Fruit fly (Drosophila melanogaster): ENCODE data around the gene CG33796.

CG33796 gene

DNA sequence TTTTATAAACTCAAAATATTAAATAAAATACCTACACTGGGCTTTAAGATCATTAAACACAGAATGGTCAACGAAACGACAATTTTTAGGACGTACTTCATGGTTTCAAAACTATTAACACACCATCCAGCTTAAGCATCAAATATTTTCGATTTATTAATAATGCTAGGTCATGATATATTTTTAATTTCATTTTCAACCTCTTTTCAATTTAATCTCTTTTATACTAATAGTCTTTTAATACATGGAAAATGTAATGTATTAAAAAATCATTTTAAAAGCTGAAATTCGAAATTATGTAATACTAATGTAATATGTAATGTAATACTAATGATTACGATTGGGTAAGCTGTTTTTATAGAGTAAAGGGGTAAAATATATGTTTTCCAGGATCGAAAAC is at the start of gene CG33796:
Gene CG33796, minus strand, starts transcription at position 101 of the 400 bp plus-strand sequence.
- TF ChIP-seq CG8478 (optimal IDR thresholded peaks at IDR 0.05) = no peak
- no peak for TF ChIP-seq pan (optimal IDR thresholded peaks at IDR 0.05)
- no peak for TF ChIP-seq Dll (optimal IDR thresholded peaks at IDR 0.05)
- TF ChIP-seq usp (GFP tag; optimal IDR thresholded peaks at IDR 0.05) = no peak
- TF ChIP-seq psq (optimal IDR thresholded peaks at IDR 0.05) = no peak

DNA sequence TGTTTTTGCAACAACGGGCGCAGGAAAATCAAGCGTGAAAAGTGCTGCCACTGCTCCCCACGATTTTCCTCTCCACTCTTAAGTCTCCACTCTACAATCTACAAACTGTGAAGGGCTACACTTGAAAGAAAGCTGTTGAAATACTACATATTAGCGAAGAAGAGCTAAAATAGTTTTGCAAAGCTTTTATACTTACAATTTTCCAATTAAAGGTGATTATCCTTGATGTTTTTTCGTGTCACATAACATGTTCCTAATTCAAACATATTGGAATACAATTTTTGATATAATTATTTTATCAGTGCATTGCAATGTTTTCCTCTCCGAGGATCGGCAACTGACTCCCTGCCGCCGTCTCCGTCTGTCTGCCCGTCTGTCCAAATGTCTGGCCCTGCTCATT is 48.0 kb upstream of the CG33796 start:
- TF ChIP-seq psq (optimal IDR thresholded peaks at IDR 0.05) (no peak), pan (optimal IDR thresholded peaks at IDR 0.05) (no peak), Dll (optimal IDR thresholded peaks at IDR 0.05) (no peak), usp (GFP tag; optimal IDR thresholded peaks at IDR 0.05) (no peak), EcR (GFP tag; optimal IDR thresholded peaks at IDR 0.05) (no peak), CG8478 (optimal IDR thresholded peaks at IDR 0.05) (no peak)

dm6 chr3L:16217203-16217602 is 47.3 kb upstream of the CG33796 start, which contains the start of gene CG13073:
Gene CG13073 (minus strand): TSS chr3L:16217303.
- TF ChIP-seq usp (GFP tag; optimal IDR thresholded peaks at IDR 0.05) = no peak
- TF ChIP-seq EcR (GFP tag; optimal IDR thresholded peaks at IDR 0.05) = no peak
- no peak for TF ChIP-seq CG8478 (optimal IDR thresholded peaks at IDR 0.05)
- TF ChIP-seq Dll (optimal IDR thresholded peaks at IDR 0.05) = no peak
- TF ChIP-seq psq (optimal IDR thresholded peaks at IDR 0.05) = no peak
- no peak for TF ChIP-seq pan (optimal IDR thresholded peaks at IDR 0.05)

dm6 chr3L:16215816-16216215 is 45.9 kb upstream of the CG33796 start:
- TF ChIP-seq psq (optimal IDR thresholded peaks at IDR 0.05) = no peak
- peak; percentile 52 for TF ChIP-seq Dll (optimal IDR thresholded peaks at IDR 0.05)

DNA sequence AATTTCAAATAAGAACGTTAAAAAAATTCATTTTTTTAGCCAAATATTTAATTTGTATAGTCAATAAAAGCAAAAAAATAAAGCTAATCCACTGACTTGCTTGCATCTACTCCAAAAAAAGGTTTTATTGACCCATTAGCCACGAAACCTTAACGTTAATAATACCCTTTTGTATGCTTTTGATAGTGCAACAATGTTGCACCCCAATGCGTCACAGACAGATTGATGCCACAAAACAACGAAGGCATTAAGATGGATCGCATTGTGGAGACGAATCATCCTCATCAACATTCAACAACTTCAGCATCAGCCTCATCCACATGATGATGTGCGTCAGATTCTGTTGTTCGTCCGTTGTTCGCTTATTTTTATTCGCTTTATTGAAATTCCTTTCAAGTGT is 45.5 kb upstream of the CG33796 start:
- TF ChIP-seq psq (optimal IDR thresholded peaks at IDR 0.05) (no peak), EcR (GFP tag; optimal IDR thresholded peaks at IDR 0.05) (no peak), CG8478 (optimal IDR thresholded peaks at IDR 0.05) (no peak), Dll (optimal IDR thresholded peaks at IDR 0.05) (no peak), usp (GFP tag; optimal IDR thresholded peaks at IDR 0.05) (no peak), pan (optimal IDR thresholded peaks at IDR 0.05) (no peak)

DNA sequence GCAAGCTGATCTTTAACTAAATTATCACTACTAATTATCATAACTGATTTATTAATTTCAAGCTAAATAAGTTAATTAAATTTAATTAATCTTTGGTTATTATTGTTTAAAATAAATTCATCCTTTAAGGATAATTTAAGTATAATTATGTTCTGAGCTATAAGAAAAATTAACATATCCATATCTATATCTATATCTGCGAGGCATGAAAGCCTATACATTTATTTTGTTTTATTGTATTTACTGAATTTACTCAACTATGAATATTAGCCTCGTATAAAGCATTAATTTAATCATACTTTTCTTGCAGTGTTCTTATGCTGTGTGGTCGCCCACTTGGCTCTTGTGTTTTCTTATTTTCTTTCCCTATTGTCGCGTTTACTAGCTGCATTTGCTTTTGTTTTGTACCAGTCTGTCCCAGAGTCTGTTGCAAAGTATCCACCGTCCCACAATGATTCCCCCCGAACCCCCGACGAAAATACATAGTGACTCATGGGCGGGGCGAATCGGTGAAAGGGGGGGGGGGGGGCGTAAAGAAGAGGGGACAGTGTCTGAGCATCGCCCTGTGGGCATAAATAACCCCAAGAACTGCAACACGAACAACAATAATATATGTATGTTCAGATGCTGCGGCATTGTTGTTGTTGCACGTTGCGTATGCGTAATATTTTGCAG is 44.8 kb upstream of the CG33796 start:
- TF ChIP-seq psq (optimal IDR thresholded peaks at IDR 0.05) (no peak), usp (GFP tag; optimal IDR thresholded peaks at IDR 0.05) (no peak), EcR (GFP tag; optimal IDR thresholded peaks at IDR 0.05) (no peak), Dll (optimal IDR thresholded peaks at IDR 0.05) (no peak), pan (optimal IDR thresholded peaks at IDR 0.05) (no peak), CG8478 (optimal IDR thresholded peaks at IDR 0.05) (no peak)

DNA sequence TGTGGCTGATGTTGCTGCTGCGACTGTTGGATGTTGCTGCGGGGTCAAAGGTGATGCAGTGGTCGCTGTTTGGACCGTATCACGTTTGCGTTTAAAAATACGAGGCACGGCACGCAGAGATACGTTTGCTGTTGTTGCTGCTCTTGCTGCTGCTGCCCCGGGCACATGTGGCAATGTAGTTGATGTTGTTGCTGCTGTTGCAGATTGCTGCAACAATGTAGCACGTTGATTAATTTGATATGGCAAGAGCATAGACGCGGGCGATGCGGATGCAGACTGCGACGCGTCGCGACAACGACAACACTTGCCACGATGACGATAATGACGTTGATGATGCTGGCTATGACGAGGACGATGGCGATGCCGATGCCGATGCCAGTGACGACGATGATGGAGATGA is 43.3 kb upstream of the CG33796 start:
- no peak for TF ChIP-seq EcR (GFP tag; optimal IDR thresholded peaks at IDR 0.05)
- TF ChIP-seq pan (optimal IDR thresholded peaks at IDR 0.05) = no peak
- no peak for TF ChIP-seq usp (GFP tag; optimal IDR thresholded peaks at IDR 0.05)
- TF ChIP-seq CG8478 (optimal IDR thresholded peaks at IDR 0.05) = no peak
- no peak for TF ChIP-seq psq (optimal IDR thresholded peaks at IDR 0.05)
- no peak for TF ChIP-seq Dll (optimal IDR thresholded peaks at IDR 0.05)

- TF ChIP-seq psq (optimal IDR thresholded peaks at IDR 0.05) (no peak), usp (GFP tag; optimal IDR thresholded peaks at IDR 0.05) (no peak), CG8478 (optimal IDR thresholded peaks at IDR 0.05) (no peak), pan (optimal IDR thresholded peaks at IDR 0.05) (peak; percentile 35)
These were observed 42.0 kb upstream of the CG33796 start for dm6 chr3L:16211936-16212287.

DNA sequence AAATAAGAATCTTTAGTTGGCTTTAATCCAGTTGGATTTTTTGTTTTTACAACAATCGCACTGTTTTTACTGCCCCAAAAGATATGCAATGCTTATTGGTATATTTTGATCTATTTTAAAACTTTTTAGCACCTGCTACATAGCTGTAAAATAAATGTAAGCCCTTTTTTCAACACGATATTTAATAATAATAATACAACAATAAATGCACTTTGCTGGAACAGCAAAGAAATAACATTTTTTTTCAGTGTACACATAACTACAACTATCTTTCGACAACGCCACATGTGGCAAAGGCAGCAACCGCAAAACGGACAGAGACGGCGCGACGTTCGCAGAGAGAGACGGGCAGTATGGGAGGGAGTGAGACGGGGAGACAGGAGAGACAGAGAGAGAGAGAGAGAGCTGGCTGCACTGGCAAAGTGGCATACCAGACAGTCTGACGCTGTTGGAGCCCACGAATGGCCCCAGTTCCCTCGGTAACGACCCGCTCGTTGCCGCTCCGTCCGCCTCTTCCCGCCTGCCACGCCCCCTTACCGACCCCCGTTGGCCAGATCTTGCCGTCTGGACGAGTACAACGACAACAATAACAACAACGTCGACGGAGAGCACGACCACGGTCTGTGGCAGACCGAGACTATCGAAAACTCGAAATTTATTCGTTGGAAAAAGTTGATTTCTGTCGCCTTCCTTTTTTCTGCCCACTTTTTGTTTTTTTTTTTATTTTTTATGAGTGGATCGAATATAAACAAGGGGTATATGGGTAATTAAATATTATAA is 41.4 kb upstream of the CG33796 start:
- TF ChIP-seq EcR (GFP tag; optimal IDR thresholded peaks at IDR 0.05) (no peak), Dll (optimal IDR thresholded peaks at IDR 0.05) (no peak), pan (optimal IDR thresholded peaks at IDR 0.05) (no peak), usp (GFP tag; optimal IDR thresholded peaks at IDR 0.05) (no peak), psq (optimal IDR thresholded peaks at IDR 0.05) (no peak), CG8478 (optimal IDR thresholded peaks at IDR 0.05) (no peak)

- TF ChIP-seq CG8478 (optimal IDR thresholded peaks at IDR 0.05) = no peak
- no peak for TF ChIP-seq usp (GFP tag; optimal IDR thresholded peaks at IDR 0.05)
These were observed 39.7 kb upstream of the CG33796 start for dm6 chr3L:16209641-16210040.

DNA sequence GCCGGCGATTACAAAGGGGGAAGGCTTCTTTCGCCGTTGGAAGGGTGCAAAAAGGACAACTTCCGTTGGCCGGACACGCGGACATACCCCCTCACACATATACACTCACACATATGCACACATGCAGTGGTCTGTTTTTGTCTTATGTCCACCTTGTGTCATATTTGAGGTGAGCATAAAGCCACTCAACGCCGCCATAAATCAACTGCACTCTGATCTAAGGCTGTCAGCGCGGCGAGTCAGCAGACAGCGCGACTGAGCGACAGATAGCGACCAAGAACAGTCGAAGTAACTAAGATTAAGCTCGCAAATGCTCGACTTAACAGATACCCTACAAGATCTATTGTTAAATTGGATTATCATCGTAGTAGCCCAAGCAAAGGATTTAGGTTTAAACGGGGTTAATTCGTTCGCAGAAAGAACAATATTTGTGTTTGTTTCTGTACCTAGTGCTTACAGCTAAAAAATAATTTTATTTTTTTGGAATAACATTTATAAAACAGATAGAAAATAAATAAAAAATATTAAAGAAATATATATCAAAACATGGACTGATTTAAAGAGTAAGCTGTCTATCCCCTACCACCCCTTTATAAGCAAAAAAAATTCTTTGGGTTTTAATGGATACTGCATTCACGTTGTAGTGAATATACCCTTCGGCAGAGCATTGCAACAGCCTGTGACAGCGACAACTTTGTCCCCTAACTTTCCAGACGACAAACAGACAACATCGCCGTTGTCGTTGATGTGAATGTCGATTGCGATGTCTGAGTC is 39.1 kb upstream of the CG33796 start:
- TF ChIP-seq psq (optimal IDR thresholded peaks at IDR 0.05) = no peak
- no peak for TF ChIP-seq EcR (GFP tag; optimal IDR thresholded peaks at IDR 0.05)
- TF ChIP-seq usp (GFP tag; optimal IDR thresholded peaks at IDR 0.05) = no peak
- TF ChIP-seq CG8478 (optimal IDR thresholded peaks at IDR 0.05) = no peak
- TF ChIP-seq Dll (optimal IDR thresholded peaks at IDR 0.05) = no peak
- TF ChIP-seq pan (optimal IDR thresholded peaks at IDR 0.05) = no peak

All from whole organism.